Fruit fly (Drosophila melanogaster): ENCODE results near the gene CG32563.
A peak's percentile ranks its signal among the peaks of the same experiment; 100 is the strongest.

CG32563 gene

dm6 chrX:17177606-17178005, 30.6 kb upstream of the CG32563 start:
- TF ChIP-seq CG12768 (GFP tag; optimal IDR thresholded peaks at IDR 0.05) (no peak), Clk (GFP tag; optimal IDR thresholded peaks at IDR 0.05) (no peak), kay (GFP tag; ENCODE audit: borderline replicate concordance) (no peak), CG5204 (GFP tag; optimal IDR thresholded peaks at IDR 0.05) (no peak), tj (GFP tag; optimal IDR thresholded peaks at IDR 0.05) (no peak), cnc (optimal IDR thresholded peaks at IDR 0.05) (no peak), Mnt (GFP tag; optimal IDR thresholded peaks at IDR 0.05) (no peak), pad (GFP tag; optimal IDR thresholded peaks at IDR 0.05) (no peak), ovo (GFP tag; optimal IDR thresholded peaks at IDR 0.05) (no peak), Crg-1 (GFP tag; optimal IDR thresholded peaks at IDR 0.05) (no peak), bab1 (GFP tag; optimal IDR thresholded peaks at IDR 0.05) (no peak), CG7101 (tag; optimal IDR thresholded peaks at IDR 0.05) (no peak), CG14711 (tag; optimal IDR thresholded peaks at IDR 0.05) (no peak), CG33017 (tag; optimal IDR thresholded peaks at IDR 0.05) (no peak), Hr96 (GFP tag; optimal IDR thresholded peaks at IDR 0.05) (no peak), toe (GFP tag; optimal IDR thresholded peaks at IDR 0.05) (no peak), CG1620 (GFP tag; optimal IDR thresholded peaks at IDR 0.05) (no peak), cic (GFP tag; optimal IDR thresholded peaks at IDR 0.05) (no peak), CG7045 (GFP tag; optimal IDR thresholded peaks at IDR 0.05) (no peak), CG11617 (GFP tag; optimal IDR thresholded peaks at IDR 0.05) (no peak)

- TF ChIP-seq CG7101 (tag; optimal IDR thresholded peaks at IDR 0.05) = peak; percentile 56
- TF ChIP-seq CG14711 (tag; optimal IDR thresholded peaks at IDR 0.05) = peak; percentile 94
- TF ChIP-seq pad (GFP tag; optimal IDR thresholded peaks at IDR 0.05) = peak; percentile 84
- peak; percentile 68 for TF ChIP-seq Clk (GFP tag; optimal IDR thresholded peaks at IDR 0.05)
- TF ChIP-seq CG11617 (GFP tag; optimal IDR thresholded peaks at IDR 0.05) = peak; percentile 61
- peak; percentile 75 for TF ChIP-seq cic (GFP tag; optimal IDR thresholded peaks at IDR 0.05)
- TF ChIP-seq CG7045 (GFP tag; optimal IDR thresholded peaks at IDR 0.05) = peak; percentile 86
- TF ChIP-seq cnc (optimal IDR thresholded peaks at IDR 0.05) = no peak
- TF ChIP-seq CG12768 (GFP tag; optimal IDR thresholded peaks at IDR 0.05) = peak; percentile 90
- TF ChIP-seq kay (GFP tag; ENCODE audit: borderline replicate concordance) = peak; percentile 77
- TF ChIP-seq CG5204 (GFP tag; optimal IDR thresholded peaks at IDR 0.05) = peak; percentile 56
- no peak for TF ChIP-seq CG33017 (tag; optimal IDR thresholded peaks at IDR 0.05)
- no peak for TF ChIP-seq tj (GFP tag; optimal IDR thresholded peaks at IDR 0.05)
- peak; percentile 86 for TF ChIP-seq Hr96 (GFP tag; optimal IDR thresholded peaks at IDR 0.05)
- TF ChIP-seq Mnt (GFP tag; optimal IDR thresholded peaks at IDR 0.05) = no peak
- peak; percentile 99 for TF ChIP-seq bab1 (GFP tag; optimal IDR thresholded peaks at IDR 0.05)
- TF ChIP-seq ovo (GFP tag; optimal IDR thresholded peaks at IDR 0.05) = no peak
- peak; percentile 62 for TF ChIP-seq toe (GFP tag; optimal IDR thresholded peaks at IDR 0.05)
- peak; percentile 26 for TF ChIP-seq CG1620 (GFP tag; optimal IDR thresholded peaks at IDR 0.05)
- TF ChIP-seq Crg-1 (GFP tag; optimal IDR thresholded peaks at IDR 0.05) = no peak
Measured at dm6 chrX:17178484-17178921, 29.7 kb upstream of the CG32563 start.

- TF ChIP-seq CG33017 (tag; optimal IDR thresholded peaks at IDR 0.05) (no peak), tj (GFP tag; optimal IDR thresholded peaks at IDR 0.05) (no peak), cic (GFP tag; optimal IDR thresholded peaks at IDR 0.05) (no peak), Crg-1 (GFP tag; optimal IDR thresholded peaks at IDR 0.05) (no peak), ovo (GFP tag; optimal IDR thresholded peaks at IDR 0.05) (no peak), CG11617 (GFP tag; optimal IDR thresholded peaks at IDR 0.05) (no peak), toe (GFP tag; optimal IDR thresholded peaks at IDR 0.05) (no peak), CG7045 (GFP tag; optimal IDR thresholded peaks at IDR 0.05) (no peak)
Measured at dm6 chrX:17180523-17180922, 27.7 kb upstream of the CG32563 start.

dm6 chrX:17181264-17182198, 26.7 kb upstream of the CG32563 start:
- TF ChIP-seq Clk (GFP tag; optimal IDR thresholded peaks at IDR 0.05) (no peak), CG14711 (tag; optimal IDR thresholded peaks at IDR 0.05) (peak; percentile 6), CG11617 (GFP tag; optimal IDR thresholded peaks at IDR 0.05) (no peak), kay (GFP tag; ENCODE audit: borderline replicate concordance) (peak; percentile 35), pad (GFP tag; optimal IDR thresholded peaks at IDR 0.05) (no peak), CG33017 (tag; optimal IDR thresholded peaks at IDR 0.05) (no peak), Mnt (GFP tag; optimal IDR thresholded peaks at IDR 0.05) (no peak), toe (GFP tag; optimal IDR thresholded peaks at IDR 0.05) (no peak), CG7045 (GFP tag; optimal IDR thresholded peaks at IDR 0.05) (no peak), CG1620 (GFP tag; optimal IDR thresholded peaks at IDR 0.05) (no peak), ovo (GFP tag; optimal IDR thresholded peaks at IDR 0.05) (no peak), tj (GFP tag; optimal IDR thresholded peaks at IDR 0.05) (no peak)

- peak; percentile 0 for TF ChIP-seq pad (GFP tag; optimal IDR thresholded peaks at IDR 0.05)
- peak; percentile 43 for TF ChIP-seq CG7101 (tag; optimal IDR thresholded peaks at IDR 0.05)
- no peak for TF ChIP-seq CG33017 (tag; optimal IDR thresholded peaks at IDR 0.05)
- peak; percentile 23 for TF ChIP-seq CG14711 (tag; optimal IDR thresholded peaks at IDR 0.05)
- TF ChIP-seq CG11617 (GFP tag; optimal IDR thresholded peaks at IDR 0.05) = no peak
- no peak for TF ChIP-seq ovo (GFP tag; optimal IDR thresholded peaks at IDR 0.05)
- TF ChIP-seq CG1620 (GFP tag; optimal IDR thresholded peaks at IDR 0.05) = peak; percentile 47
- TF ChIP-seq toe (GFP tag; optimal IDR thresholded peaks at IDR 0.05) = no peak
- TF ChIP-seq CG12768 (GFP tag; optimal IDR thresholded peaks at IDR 0.05) = no peak
- peak; percentile 16 for TF ChIP-seq Mnt (GFP tag; optimal IDR thresholded peaks at IDR 0.05)
- no peak for TF ChIP-seq CG5204 (GFP tag; optimal IDR thresholded peaks at IDR 0.05)
- no peak for TF ChIP-seq cnc (optimal IDR thresholded peaks at IDR 0.05)
- no peak for TF ChIP-seq bab1 (GFP tag; optimal IDR thresholded peaks at IDR 0.05)
- TF ChIP-seq Crg-1 (GFP tag; optimal IDR thresholded peaks at IDR 0.05) = peak; percentile 70
- no peak for TF ChIP-seq Clk (GFP tag; optimal IDR thresholded peaks at IDR 0.05)
- TF ChIP-seq Hr96 (GFP tag; optimal IDR thresholded peaks at IDR 0.05) = no peak
- TF ChIP-seq CG7045 (GFP tag; optimal IDR thresholded peaks at IDR 0.05) = no peak
- TF ChIP-seq kay (GFP tag; ENCODE audit: borderline replicate concordance) = no peak
- no peak for TF ChIP-seq cic (GFP tag; optimal IDR thresholded peaks at IDR 0.05)
- no peak for TF ChIP-seq tj (GFP tag; optimal IDR thresholded peaks at IDR 0.05)
Measured at dm6 chrX:17183486-17183885, 24.8 kb upstream of the CG32563 start.
